Worm (Caenorhabditis elegans) whole organism, midembryonic: Measurements from ENCODE around the gene cup-15.

ENCODE experiments used
- T22C8.4 ChIP-seq: fragments of 200-800 bp; sonication (Bioruptor generic); IDR thresholded peaks from 2 replicates; pipeline ENCODE4 v1.3.6; 2022; ENCODE audit warnings: missing genetic modification characterization, missing compliant biosample characterization
- cog-1 ChIP-seq: sonication (generic microtip); optimal IDR thresholded peaks from 2 replicates; lab custom pipeline; 2016; ENCODE audit warnings: missing genetic modification characterization, missing compliant biosample characterization
- flt-1 ChIP-seq: fragments of 200-800 bp; sonication (Bioruptor generic); IDR thresholded peaks from 2 replicates; pipeline ENCODE4 v1.3.6; 2022; ENCODE audit warnings: missing genetic modification characterization, missing compliant biosample characterization
- klf-2 ChIP-seq: fragments of 200-800 bp; sonication (Bioruptor generic); conservative IDR thresholded peaks from 2 replicates; pipeline ENCODE4 v1.3.6; 2022; ENCODE audit warnings: missing genetic modification reagents, missing genetic modification characterization, missing compliant biosample characterization
- med-1 ChIP-seq: sonication (generic microtip); optimal IDR thresholded peaks from 2 replicates; lab custom pipeline; 2017; ENCODE audit warnings: missing genetic modification characterization, mild to moderate bottlenecking, missing compliant biosample characterization, antibody characterized with exemption, missing genetic modification reagents; ENCODE audit not compliant: insufficient read depth
- ref-1 ChIP-seq: fragments of 200-800 bp; sonication (Bioruptor generic); conservative IDR thresholded peaks from 2 replicates; pipeline ENCODE4 v1.3.6; 2022; ENCODE audit warnings: missing genetic modification reagents, missing genetic modification characterization, missing compliant biosample characterization
- tab-1 ChIP-seq: fragments of 200-800 bp; sonication (Bioruptor generic); IDR thresholded peaks from 2 replicates; pipeline ENCODE4 v1.3.6; 2022; ENCODE audit warnings: missing genetic modification characterization, missing compliant biosample characterization
- ztf-23 ChIP-seq: fragments of 200-800 bp; sonication (Bioruptor generic); IDR thresholded peaks from 2 replicates; pipeline ENCODE4 v1.3.6; 2022; ENCODE audit warnings: missing genetic modification reagents, missing genetic modification characterization, missing compliant biosample characterization
- ztf-29 ChIP-seq: fragments of 200-800 bp; sonication (Bioruptor generic); IDR thresholded peaks from 2 replicates; pipeline ENCODE4 v1.3.6; 2022; ENCODE audit warnings: missing genetic modification reagents, missing genetic modification characterization, missing compliant biosample characterization

ce11 chrII:9331343-9331742 lies 21.5 kb upstream of the cup-15 start, which contains the start of gene eif-3.F:
- no peak for TF ChIP-seq ztf-23
- no peak for TF ChIP-seq klf-2
- TF ChIP-seq ref-1 = no peak
- TF ChIP-seq T22C8.4 (GFP tag; lab: Robert Waterston, UW) = no peak
- no peak for TF ChIP-seq med-1 (GFP tag; lab: Kevin White, UChicago)
- no peak for TF ChIP-seq tab-1 (GFP tag; lab: Robert Waterston, UW)
- no peak for TF ChIP-seq flt-1 (GFP tag; lab: Robert Waterston, UW)
- TF ChIP-seq cog-1 (tag; lab: Kevin White, UChicago) = no peak
- TF ChIP-seq ztf-29 = no peak
